Worm (Caenorhabditis elegans) whole organism, L1 larva: ENCODE data around the gene F58D12.1.

Experiments used
- lin-15B ChIP-seq: fragments of 150-350 bp; sonication (generic microtip); optimal IDR thresholded peaks from 3 replicates; lab custom pipeline; 2014; ENCODE audit warnings: missing biosample characterization, missing genetic modification characterization
- pag-3 ChIP-seq: sonication (generic microtip); optimal IDR thresholded peaks from 2 replicates; lab custom pipeline; 2017; ENCODE audit warnings: missing genetic modification characterization, mild to moderate bottlenecking, missing compliant biosample characterization, antibody characterized with exemption, borderline replicate concordance; ENCODE audit not compliant: insufficient read depth
- pqm-1 ChIP-seq: sonication (generic microtip); optimal IDR thresholded peaks from 3 replicates; lab custom pipeline; 2017; ENCODE audit warnings: missing biosample characterization, missing genetic modification characterization
- ztf-4 ChIP-seq: fragments of 150-350 bp; optimal IDR thresholded peaks from 2 replicates; lab custom pipeline; 2014; ENCODE audit warnings: missing biosample characterization, missing genetic modification characterization

DNA sequence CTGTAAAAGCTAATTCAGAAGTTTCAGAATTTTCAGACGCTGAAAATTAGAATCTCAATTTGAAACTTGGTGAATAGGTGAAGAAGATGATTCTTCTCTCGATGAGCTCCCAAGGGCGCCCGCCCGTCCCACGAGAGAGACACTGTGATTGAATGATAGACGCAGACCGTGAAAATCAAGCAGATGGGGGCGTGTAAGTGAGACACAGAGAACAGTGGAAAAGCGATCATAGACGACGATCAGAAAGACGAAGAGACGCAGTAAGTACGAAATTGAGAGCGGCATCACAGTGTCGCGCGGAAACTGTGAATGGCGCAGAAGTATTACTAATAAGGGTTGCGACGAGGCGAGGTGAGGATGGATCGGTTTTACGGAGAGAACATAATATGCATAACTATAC is 47.0 kb upstream of the F58D12.1 start:
- TF ChIP-seq pag-3 (tag; lab: Kevin White, UChicago) (no peak), pqm-1 (tag; lab: Kevin White, UChicago) (no peak), lin-15B (tag; lab: Kevin White, UChicago) (no peak), ztf-4 (tag; lab: Kevin White, UChicago) (no peak)
